Fruit fly (Drosophila melanogaster) whole organism, embryonic: ENCODE results near the gene CG32079.
A peak's percentile ranks its signal among the peaks of the same experiment; 100 is the strongest.

Experiments used
- Aef1 ChIP-seq: fragments of 200-800 bp; sonication (Bioruptor generic); IDR thresholded peaks from 3 replicates; pipeline ENCODE4 v1.3.6; 2022; ENCODE audit warnings: missing biosample characterization, missing genetic modification characterization
- C15 ChIP-seq: fragments of 200-800 bp; sonication (Bioruptor generic); IDR thresholded peaks from 3 replicates; pipeline ENCODE4 v1.3.6; 2022; ENCODE audit warnings: missing biosample characterization, missing genetic modification characterization
- CG11456 ChIP-seq: fragments of 200-800 bp; sonication (Bioruptor generic); IDR thresholded peaks from 3 replicates; pipeline ENCODE4 v1.3.6; 2022; ENCODE audit warnings: missing biosample characterization, missing genetic modification characterization
- CG11560 ChIP-seq: fragments of 200-800 bp; sonication (Bioruptor generic); IDR thresholded peaks from 3 replicates; pipeline ENCODE4 v1.3.6; 2022; ENCODE audit warnings: missing biosample characterization, missing genetic modification characterization
- CG11695 ChIP-seq: fragments of 200-800 bp; sonication (Bioruptor generic); IDR thresholded peaks from 3 replicates; pipeline ENCODE4 v1.3.6; 2022; ENCODE audit warnings: missing biosample characterization, missing genetic modification characterization
- CG12769 ChIP-seq: fragments of 200-800 bp; sonication (Bioruptor generic); optimal IDR thresholded peaks from 2 replicates; lab custom pipeline; 2019; ENCODE audit warnings: missing biosample characterization, mild to moderate bottlenecking, missing genetic modification characterization, moderate library complexity
- CG13287 ChIP-seq: fragments of 200-800 bp; sonication (Bioruptor generic); IDR thresholded peaks from 2 replicates; pipeline ENCODE4 v1.3.6; 2022; ENCODE audit warnings: missing biosample characterization, missing genetic modification characterization; ENCODE audit not compliant: partially characterized antibody
- CG13775 ChIP-seq: fragments of 200-800 bp; sonication (Bioruptor generic); optimal IDR thresholded peaks from 3 replicates; lab custom pipeline; 2017; ENCODE audit warnings: missing biosample characterization, mild to moderate bottlenecking, missing genetic modification characterization
- CG14050 ChIP-seq: fragments of 200-800 bp; sonication (Bioruptor generic); IDR thresholded peaks from 3 replicates; pipeline ENCODE4 v1.3.6; 2022; ENCODE audit warnings: missing biosample characterization, missing genetic modification characterization
- CG1602 ChIP-seq: fragments of 200-800 bp; sonication (Bioruptor generic); optimal IDR thresholded peaks from 3 replicates; lab custom pipeline; 2016; ENCODE audit warnings: missing biosample characterization, missing genetic modification characterization
- CG16779 ChIP-seq: fragments of 200-800 bp; sonication (Bioruptor generic); IDR thresholded peaks from 2 replicates; pipeline ENCODE4 v1.3.6; 2022; ENCODE audit warnings: missing biosample characterization, missing genetic modification characterization
- CG17361 ChIP-seq: fragments of 200-800 bp; sonication (Bioruptor generic); IDR thresholded peaks from 3 replicates; pipeline ENCODE4 v1.3.6; 2022; ENCODE audit warnings: missing biosample characterization, missing genetic modification characterization
- CG18476 ChIP-seq: fragments of 200-800 bp; sonication (Bioruptor generic); optimal IDR thresholded peaks from 2 replicates; lab custom pipeline; 2016; ENCODE audit warnings: missing biosample characterization, mild to moderate bottlenecking, missing genetic modification characterization
- CG2875 ChIP-seq: fragments of 200-800 bp; sonication (Bioruptor generic); optimal IDR thresholded peaks from 2 replicates; lab custom pipeline; 2017; ENCODE audit warnings: missing biosample characterization, mild to moderate bottlenecking, missing genetic modification characterization, missing genetic modification reagents
- CG4820 ChIP-seq: fragments of 200-800 bp; sonication (Bioruptor generic); optimal IDR thresholded peaks from 3 replicates; lab custom pipeline; 2016; ENCODE audit warnings: missing biosample characterization, missing genetic modification characterization
- CG7928 ChIP-seq: fragments of 200-800 bp; sonication (Bioruptor generic); optimal IDR thresholded peaks from 2 replicates; lab custom pipeline; 2017; ENCODE audit warnings: missing biosample characterization, mild to moderate bottlenecking, missing genetic modification characterization
- CG8359 ChIP-seq: fragments of 200-800 bp; sonication (Bioruptor generic); optimal IDR thresholded peaks from 2 replicates; lab custom pipeline; 2017; ENCODE audit warnings: missing biosample characterization, mild to moderate bottlenecking, missing genetic modification characterization, borderline replicate concordance
- CoRest ChIP-seq: fragments of 200-800 bp; sonication (Bioruptor generic); optimal IDR thresholded peaks from 3 replicates; lab custom pipeline; 2018; ENCODE audit warnings: missing biosample characterization, mild to moderate bottlenecking, missing genetic modification characterization, moderate library complexity
- Ets97D ChIP-seq: fragments of 200-800 bp; sonication (Bioruptor generic); optimal IDR thresholded peaks from 3 replicates; lab custom pipeline; 2016; ENCODE audit warnings: missing biosample characterization, missing genetic modification characterization
- HHEX ChIP-seq: fragments of 200-800 bp; sonication (Bioruptor generic); optimal IDR thresholded peaks from 3 replicates; lab custom pipeline; 2017; ENCODE audit warnings: missing biosample characterization, mild to moderate bottlenecking, missing genetic modification characterization, missing genetic modification reagents
- Med ChIP-seq: fragments of 200-800 bp; sonication (Bioruptor generic); peaks from one replicate; lab custom pipeline; 2016; ENCODE audit warnings: missing biosample characterization, missing genetic modification characterization, mild to moderate bottlenecking, inconsistent platforms, moderate library complexity
- Mes4 ChIP-seq: fragments of 200-800 bp; sonication (Bioruptor generic); optimal IDR thresholded peaks from 2 replicates; lab custom pipeline; 2016; ENCODE audit warnings: missing biosample characterization, missing genetic modification characterization
- NFAT ChIP-seq: fragments of 200-800 bp; sonication (Bioruptor generic); IDR thresholded peaks from 2 replicates; pipeline ENCODE4 v1.3.6; 2022; ENCODE audit warnings: missing biosample characterization, missing genetic modification characterization
- Poxn ChIP-seq: fragments of 200-800 bp; sonication (Bioruptor generic); IDR thresholded peaks from 2 replicates; pipeline ENCODE4 v1.3.6; 2022; ENCODE audit warnings: missing biosample characterization, missing genetic modification characterization
- Scr ChIP-seq: fragments of 200-800 bp; sonication (Bioruptor generic); IDR thresholded peaks from 2 replicates; pipeline ENCODE4 v1.3.6; 2022; ENCODE audit warnings: missing biosample characterization, missing genetic modification characterization; ENCODE audit not compliant: partially characterized antibody
- abd-A ChIP-seq: fragments of 200-800 bp; sonication (Bioruptor generic); optimal IDR thresholded peaks from 3 replicates; lab custom pipeline; 2019; ENCODE audit warnings: missing biosample characterization, mild to moderate bottlenecking, missing genetic modification characterization, moderate library complexity
- ash1 ChIP-seq: fragments of 200-800 bp; sonication (Bioruptor generic); optimal IDR thresholded peaks from 2 replicates; lab custom pipeline; 2018; ENCODE audit warnings: missing biosample characterization, mild to moderate bottlenecking, missing genetic modification characterization
- cato ChIP-seq: fragments of 200-800 bp; sonication (Bioruptor generic); optimal IDR thresholded peaks from 2 replicates; lab custom pipeline; 2016; ENCODE audit warnings: missing biosample characterization, missing genetic modification characterization, borderline replicate concordance
- ci ChIP-seq: fragments of 200-800 bp; sonication (Bioruptor generic); IDR thresholded peaks from 3 replicates; pipeline ENCODE4 v1.3.6; 2022; ENCODE audit warnings: missing biosample characterization, missing genetic modification characterization
- crc ChIP-seq: fragments of 200-800 bp; sonication (Bioruptor generic); optimal IDR thresholded peaks from 2 replicates; lab custom pipeline; 2016; ENCODE audit warnings: missing biosample characterization, missing genetic modification characterization
- danr ChIP-seq: fragments of 200-800 bp; sonication (Bioruptor generic); IDR thresholded peaks from 2 replicates; pipeline ENCODE4 v1.3.6; 2022; ENCODE audit warnings: missing biosample characterization, missing genetic modification characterization
- dimm ChIP-seq: fragments of 200-800 bp; sonication (Bioruptor generic); IDR thresholded peaks from 2 replicates; pipeline ENCODE4 v1.3.6; 2022; ENCODE audit warnings: missing biosample characterization, missing genetic modification characterization
- disco-r ChIP-seq: fragments of 200-800 bp; sonication (Bioruptor generic); optimal IDR thresholded peaks from 2 replicates; lab custom pipeline; 2016; ENCODE audit warnings: missing biosample characterization, missing genetic modification characterization
- dm ChIP-seq: fragments of 200-800 bp; sonication (Bioruptor generic); optimal IDR thresholded peaks from 3 replicates; lab custom pipeline; 2016; ENCODE audit warnings: missing biosample characterization, missing genetic modification characterization
- esg ChIP-seq: fragments of 200-800 bp; sonication (Bioruptor generic); conservative IDR thresholded peaks from 2 replicates; pipeline ENCODE4 v1.3.6; 2022; ENCODE audit warnings: missing biosample characterization, missing genetic modification characterization
- eve ChIP-seq, 2 experiments: fragments of >200 bp; optimal IDR thresholded peaks; 2 replicates each; lab custom pipeline; 2017; ENCODE audit warnings: missing biosample characterization in 2 of 2, missing genetic modification characterization in 2 of 2
- eyg ChIP-seq: fragments of 200-800 bp; sonication (Bioruptor generic); optimal IDR thresholded peaks from 3 replicates; lab custom pipeline; 2016; ENCODE audit warnings: missing biosample characterization, missing genetic modification characterization
- fd96Cb ChIP-seq: fragments of 200-800 bp; sonication (Bioruptor generic); optimal IDR thresholded peaks from 2 replicates; lab custom pipeline; 2018; ENCODE audit warnings: missing biosample characterization, mild to moderate bottlenecking, missing genetic modification characterization, moderate library complexity
- gcm2 ChIP-seq: fragments of 200-800 bp; sonication (Bioruptor generic); optimal IDR thresholded peaks from 2 replicates; lab custom pipeline; 2016; ENCODE audit warnings: missing biosample characterization, missing genetic modification characterization
- grn ChIP-seq: fragments of 200-800 bp; sonication (Bioruptor generic); optimal IDR thresholded peaks from 3 replicates; lab custom pipeline; 2017; ENCODE audit warnings: missing biosample characterization, missing genetic modification characterization
- gsb ChIP-seq: fragments of 200-800 bp; sonication (Bioruptor generic); IDR thresholded peaks from 2 replicates; pipeline ENCODE4 v1.3.6; 2022; ENCODE audit warnings: missing biosample characterization, missing genetic modification characterization
- gt ChIP-seq: fragments of 200-800 bp; sonication (Bioruptor generic); IDR thresholded peaks from 2 replicates; pipeline ENCODE4 v1.3.6; 2022; ENCODE audit warnings: missing biosample characterization, missing genetic modification characterization
- kni ChIP-seq: fragments of 200-800 bp; sonication (Bioruptor generic); optimal IDR thresholded peaks from 3 replicates; lab custom pipeline; 2017; ENCODE audit warnings: mild to moderate bottlenecking, missing biosample characterization, missing genetic modification reagents, missing genetic modification characterization
- lov ChIP-seq, 2 experiments: fragments of 200-800 bp in 1 of 2; fragments of >200 bp in 1 of 2; sonication (Bioruptor generic) in 1 of 2; IDR thresholded peaks in 1 of 2; optimal IDR thresholded peaks in 1 of 2; 2 replicates in 1 of 2; 3 replicates in 1 of 2; pipeline versions ENCODE4 v1.3.6 to Lab custom; 2017 to 2022; ENCODE audit warnings: missing biosample characterization in 1 of 2, missing genetic modification characterization in 1 of 2
- mirr ChIP-seq: fragments of 200-800 bp; sonication (Bioruptor generic); optimal IDR thresholded peaks from 3 replicates; lab custom pipeline; 2018; ENCODE audit warnings: missing biosample characterization, mild to moderate bottlenecking, missing genetic modification characterization
- pb ChIP-seq: fragments of 200-800 bp; sonication (Bioruptor generic); optimal IDR thresholded peaks from 3 replicates; lab custom pipeline; 2016; ENCODE audit warnings: missing biosample characterization, missing genetic modification characterization
- pita ChIP-seq: fragments of 200-800 bp; sonication (Bioruptor generic); optimal IDR thresholded peaks from 2 replicates; lab custom pipeline; 2017; ENCODE audit warnings: missing biosample characterization, mild to moderate bottlenecking, missing genetic modification characterization
- sqz ChIP-seq: fragments of 200-800 bp; sonication (Bioruptor generic); optimal IDR thresholded peaks from 3 replicates; lab custom pipeline; 2018; ENCODE audit warnings: missing biosample characterization, mild to moderate bottlenecking, missing genetic modification characterization
- sug ChIP-seq: fragments of 200-800 bp; optimal IDR thresholded peaks from 2 replicates; lab custom pipeline; 2019; ENCODE audit warnings: missing biosample characterization, mild to moderate bottlenecking, missing genetic modification characterization, moderate library complexity
- tap ChIP-seq: fragments of 200-800 bp; optimal IDR thresholded peaks from 3 replicates; lab custom pipeline; 2019; ENCODE audit warnings: missing biosample characterization, mild to moderate bottlenecking, missing genetic modification characterization, moderate library complexity
- ttk ChIP-seq: fragments of 200-800 bp; sonication (Bioruptor generic); IDR thresholded peaks from 2 replicates; pipeline ENCODE4 v2.1.2; 2022; ENCODE audit warnings: missing biosample characterization, missing genetic modification characterization
- zfh1 ChIP-seq: fragments of 200-800 bp; sonication (Bioruptor generic); IDR thresholded peaks from 3 replicates; pipeline ENCODE4 v1.3.6; 2022; ENCODE audit warnings: missing biosample characterization, missing genetic modification characterization

Gene CG32079

DNA sequence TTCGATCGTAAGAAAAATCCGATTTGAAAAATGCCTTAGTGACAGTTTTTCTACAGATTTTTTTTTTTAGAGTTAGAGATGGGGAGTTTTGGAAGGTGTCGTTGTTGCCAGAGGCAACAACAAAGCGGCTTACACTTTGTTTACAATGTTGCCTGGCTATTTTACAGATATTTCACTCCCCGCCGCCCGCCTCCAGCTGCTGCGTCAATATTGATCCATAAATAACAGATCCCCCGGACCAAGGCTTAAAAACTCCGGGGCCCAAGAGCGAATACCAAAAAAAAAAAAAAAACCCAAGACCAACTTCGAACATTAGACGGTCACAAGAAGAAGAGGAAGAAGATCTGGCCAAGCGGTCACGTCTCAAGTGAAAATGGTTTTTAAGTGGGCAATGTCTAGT lies 22.4 kb upstream of the CG32079 start (continued):
- TF ChIP-seq Ets97D (no peak), CG18476 (GFP tag; lab: Kevin White, UChicago) (no peak), zfh1 (GFP tag; lab: Robert Waterston, UW) (peak; percentile 29; the same call in 1 of the 3 replicates), eve (GFP tag; optimal IDR thresholded peaks at IDR 0.05; lab: Kevin White, UChicago) (no peak), CG7928 (GFP tag; lab: Kevin White, UChicago) (no peak), gcm2 (GFP tag; lab: Kevin White, UChicago) (no peak), Mes4 (no peak), Med (peak; percentile 46), pb (GFP tag; lab: Kevin White, UChicago) (no peak), cato (GFP tag; lab: Kevin White, UChicago) (no peak), CG11456 (GFP tag; lab: Robert Waterston, UW) (no peak), HHEX (GFP tag; lab: Kevin White, UChicago) (peak; percentile 6), dimm (GFP tag; lab: Robert Waterston, UW) (no peak), abd-A (tag; lab: Kevin White, UChicago) (no peak), CG16779 (GFP tag; lab: Robert Waterston, UW) (no peak), crc (GFP tag; lab: Kevin White, UChicago) (no peak), gt (no peak), NFAT (GFP tag; lab: Robert Waterston, UW) (0 out of 2 replicates have a peak, but pooled peaks have one; percentile 20), eyg (GFP tag; lab: Kevin White, UChicago) (no peak), CG1602 (no peak), disco-r (GFP tag; lab: Kevin White, UChicago) (no peak), CG13775 (GFP tag; lab: Kevin White, UChicago) (no peak), CG13287 (GFP tag; lab: Robert Waterston, UW) (no peak), dm (no peak), CoRest (tag; lab: Kevin White, UChicago) (no peak), kni (GFP tag; lab: Kevin White, UChicago) (peak; percentile 35), C15 (no peak), tap (no peak), ttk (GFP tag; lab: Robert Waterston, UW) (no peak), ash1 (GFP tag; lab: Kevin White, UChicago) (no peak), mirr (GFP tag; lab: Kevin White, UChicago) (no peak), CG17361 (GFP tag; lab: Robert Waterston, UW) (no peak), lov (optimal IDR thresholded peaks at IDR 0.05; lab: Kevin White, UChicago) (no peak), lov (GFP tag; IDR thresholded peaks at IDR 0.05; lab: Robert Waterston, UW) (no peak), ci (GFP tag; lab: Robert Waterston, UW) (peak; percentile 49; the same call in 1 of the 3 replicates), esg (GFP tag; lab: Robert Waterston, UW) (no peak), danr (GFP tag; lab: Robert Waterston, UW) (no peak), Poxn (GFP tag; lab: Robert Waterston, UW) (no peak), sug (no peak), CG2875 (GFP tag; lab: Kevin White, UChicago) (peak; percentile 50), Scr (GFP tag; lab: Robert Waterston, UW) (no peak), fd96Cb (tag; lab: Kevin White, UChicago) (no peak), grn (GFP tag; lab: Kevin White, UChicago) (no peak), CG8359 (GFP tag; lab: Kevin White, UChicago) (no peak), sqz (peak; percentile 33), CG14050 (GFP tag; lab: Robert Waterston, UW) (no peak), CG12769 (no peak), gsb (GFP tag; lab: Robert Waterston, UW) (no peak), CG11560 (tag; lab: Robert Waterston, UW) (no peak), CG11695 (no peak), pita (no peak), CG4820 (GFP tag; lab: Kevin White, UChicago) (no peak), Aef1 (no peak)
